Worm (Caenorhabditis elegans): Measurements from ENCODE around the gene Y110A2AL.9.

The Y110A2AL.9 gene

ce11 chrII:2885518-2886449, 19.3 kb upstream of the Y110A2AL.9 start:
- TF ChIP-seq repo-1 (tag; optimal IDR thresholded peaks at IDR 0.05) = no peak
- no peak for TF ChIP-seq B0336.3 (GFP tag; IDR thresholded peaks at IDR 0.05)
- TF ChIP-seq K11D2.4 (GFP tag; IDR thresholded peaks at IDR 0.05) = no peak

- no peak for TF ChIP-seq mel-28 (tag; optimal IDR thresholded peaks at IDR 0.05; ENCODE audit: borderline replicate concordance)
- no peak for TF ChIP-seq B0035.1 (tag; optimal IDR thresholded peaks at IDR 0.05)
- no peak for TF ChIP-seq cebp-2 (GFP tag; IDR thresholded peaks at IDR 0.05)
- no peak for TF ChIP-seq hrde-1 (tag; optimal IDR thresholded peaks at IDR 0.05; ENCODE audit: borderline replicate concordance)
Observed at ce11 chrII:2884810-2885209, 18.4 kb upstream of the Y110A2AL.9 start, which contains the start of gene pigw-1. TSS of gene pigw-1 (minus strand) at chrII:2884910.

- no peak for TF ChIP-seq snpc-1.3 (tag; optimal IDR thresholded peaks at IDR 0.05; ENCODE audit: insufficient read depth)
- TF ChIP-seq hmg-20 (GFP tag; IDR thresholded peaks at IDR 0.05) = 0 out of 2 replicates have a peak, but pooled peaks have one; percentile 23
- no peak for TF ChIP-seq ccch-3 (GFP tag; optimal IDR thresholded peaks at IDR 0.05)
- no peak for TF ChIP-seq F39B2.1 (GFP tag; IDR thresholded peaks at IDR 0.05)
- peak; percentile 81 for TF ChIP-seq hmg-1.2 (GFP tag; IDR thresholded peaks at IDR 0.05)
- TF ChIP-seq egrh-3 (GFP tag; IDR thresholded peaks at IDR 0.05) = peak; percentile 19
- 0 out of 2 replicates have a peak, but pooled peaks have one; percentile 31 for TF ChIP-seq lag-1 (GFP tag; IDR thresholded peaks at IDR 0.05)
Observed at ce11 chrII:2881088-2881487, 14.6 kb upstream of the Y110A2AL.9 start.

- no peak for TF ChIP-seq pha-4 (tag; optimal IDR thresholded peaks at IDR 0.05)
- TF ChIP-seq Y67H2A.10 (GFP tag; conservative IDR thresholded peaks at IDR 0.05) = no peak
- no peak for TF ChIP-seq ceh-79 (tag; optimal IDR thresholded peaks at IDR 0.05)
- TF ChIP-seq ztf-18 (tag; optimal IDR thresholded peaks at IDR 0.05) = no peak
- TF ChIP-seq ztf-28 (GFP tag; IDR thresholded peaks at IDR 0.05) = no peak
- TF ChIP-seq somi-1 (GFP tag; optimal IDR thresholded peaks at IDR 0.05) = no peak
Observed at ce11 chrII:2878909-2879308, 12.5 kb upstream of the Y110A2AL.9 start.

DNA sequence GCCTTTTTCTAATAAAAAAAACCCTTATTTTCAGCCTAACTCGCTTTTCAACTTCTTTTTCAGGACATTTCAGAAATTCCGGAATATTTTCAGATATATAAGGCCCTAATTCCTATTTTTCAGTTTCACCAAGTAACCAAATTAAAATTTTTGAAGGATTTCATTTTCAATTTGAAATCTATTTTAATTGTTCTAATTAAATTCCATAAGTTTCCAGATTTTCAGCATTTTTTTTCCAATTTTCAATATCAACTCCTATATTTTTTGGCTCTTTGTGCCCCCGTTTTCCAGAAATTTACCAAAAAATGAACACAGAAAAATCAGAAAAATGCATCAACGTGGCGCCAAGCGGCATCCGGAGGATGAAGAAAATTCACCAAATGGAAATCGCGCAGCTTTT, 8.4 kb upstream of the Y110A2AL.9 start, which contains the start of gene Y110A2AL.1:
Gene Y110A2AL.1 (plus strand): TSS at position 301 of the 400 bp plus-strand sequence.
- TF ChIP-seq zfh-2 (GFP tag; conservative IDR thresholded peaks at IDR 0.05) (no peak), tbx-9 (tag; optimal IDR thresholded peaks at IDR 0.05; ENCODE audit: borderline replicate concordance) (no peak), cebp-2 (GFP tag; IDR thresholded peaks at IDR 0.05) (no peak), ztf-6 (GFP tag; IDR thresholded peaks at IDR 0.05) (no peak), T07F8.4 (tag; optimal IDR thresholded peaks at IDR 0.05) (no peak), T26A5.8 (tag; optimal IDR thresholded peaks at IDR 0.05) (no peak), K12H6.12 (tag; optimal IDR thresholded peaks at IDR 0.05) (no peak), Y67H2A.10 (GFP tag; conservative IDR thresholded peaks at IDR 0.05) (no peak)

- TF ChIP-seq F49E8.2 (tag; optimal IDR thresholded peaks at IDR 0.05; ENCODE audit: insufficient read depth) = no peak
- TF ChIP-seq sdz-38 (tag; optimal IDR thresholded peaks at IDR 0.05) = no peak
- no peak for TF ChIP-seq lin-40 (tag; optimal IDR thresholded peaks at IDR 0.05)
- TF ChIP-seq cebp-2 (GFP tag; IDR thresholded peaks at IDR 0.05) = no peak
- no peak for TF ChIP-seq ceh-27 (GFP tag; optimal IDR thresholded peaks at IDR 0.05)
- TF ChIP-seq attf-6 (GFP tag; IDR thresholded peaks at IDR 0.05) = no peak
- TF ChIP-seq D2030.7 (GFP tag; IDR thresholded peaks at IDR 0.05) = no peak
- no peak for TF ChIP-seq rcor-1 (GFP tag; IDR thresholded peaks at IDR 0.05)
- no peak for TF ChIP-seq egrh-3 (GFP tag; IDR thresholded peaks at IDR 0.05)
- TF ChIP-seq Y67H2A.10 (GFP tag; conservative IDR thresholded peaks at IDR 0.05) = no peak
- TF ChIP-seq nhr-120 (GFP tag; IDR thresholded peaks at IDR 0.05) = no peak
- no peak for TF ChIP-seq akir-1 (GFP tag; optimal IDR thresholded peaks at IDR 0.05)
- TF ChIP-seq fkh-3 (tag; optimal IDR thresholded peaks at IDR 0.05) = no peak
- no peak for TF ChIP-seq Y53G8AR.9 (GFP tag; conservative IDR thresholded peaks at IDR 0.05)
- no peak for TF ChIP-seq rec-8 (tag; optimal IDR thresholded peaks at IDR 0.05)
Observed at ce11 chrII:2871816-2872215, 5.4 kb upstream of the Y110A2AL.9 start, which contains the start of gene Y110A2AL.10. TSS of gene Y110A2AL.10 (minus strand) at chrII:2871916.
